Fruit fly (Drosophila melanogaster) whole organism, prepupa: ENCODE data around the gene CG9427.
A peak's percentile ranks its signal among the peaks of the same experiment; 100 is the strongest.

Experiments used
- Blimp-1 ChIP-seq: fragments of 200-800 bp; sonication (Bioruptor generic); optimal IDR thresholded peaks from 3 replicates; lab custom pipeline; 2017; ENCODE audit warnings: missing biosample characterization, missing genetic modification characterization, mild to moderate bottlenecking, moderate library complexity, missing genetic modification reagents
- CG10669 ChIP-seq: fragments of 200-800 bp; sonication (Bioruptor generic); optimal IDR thresholded peaks from 3 replicates; lab custom pipeline; 2018; ENCODE audit warnings: missing biosample characterization, mild to moderate bottlenecking, missing genetic modification characterization, moderate library complexity
- CG11294 ChIP-seq: fragments of 200-800 bp; sonication (Bioruptor generic); IDR thresholded peaks from 2 replicates; pipeline ENCODE4 v1.3.6; 2022; ENCODE audit warnings: missing biosample characterization, missing genetic modification characterization
- CG11762 ChIP-seq: fragments of 200-800 bp; sonication (Bioruptor generic); optimal IDR thresholded peaks from 3 replicates; lab custom pipeline; 2016; ENCODE audit warnings: missing biosample characterization, missing genetic modification characterization; ENCODE audit not compliant: insufficient read depth
- CG11902 ChIP-seq: fragments of 200-800 bp; sonication (Bioruptor generic); optimal IDR thresholded peaks from 3 replicates; lab custom pipeline; 2016; ENCODE audit warnings: missing biosample characterization, missing genetic modification characterization
- CG15336 ChIP-seq: fragments of 200-800 bp; sonication (Bioruptor generic); IDR thresholded peaks from 2 replicates; pipeline ENCODE4 v1.3.6; 2022; ENCODE audit warnings: missing biosample characterization, missing genetic modification characterization
- CG1621 ChIP-seq: fragments of 200-800 bp; sonication (Bioruptor generic); optimal IDR thresholded peaks from 3 replicates; lab custom pipeline; 2018; ENCODE audit warnings: missing biosample characterization, mild to moderate bottlenecking, missing genetic modification characterization
- CG16779 ChIP-seq: fragments of 200-800 bp; sonication (Bioruptor generic); optimal IDR thresholded peaks from 3 replicates; lab custom pipeline; 2017; ENCODE audit warnings: missing biosample characterization, mild to moderate bottlenecking, missing genetic modification characterization
- CG3032 ChIP-seq: fragments of 200-800 bp; optimal IDR thresholded peaks from 2 replicates; lab custom pipeline; 2019; ENCODE audit warnings: missing biosample characterization, mild to moderate bottlenecking, missing genetic modification characterization, moderate library complexity
- CG31627 ChIP-seq: fragments of 200-800 bp; sonication (Bioruptor generic); optimal IDR thresholded peaks from 3 replicates; lab custom pipeline; 2016; ENCODE audit warnings: missing biosample characterization, missing genetic modification characterization
- CG32006 ChIP-seq: fragments of 200-800 bp; sonication (Bioruptor generic); optimal IDR thresholded peaks from 3 replicates; lab custom pipeline; 2017; ENCODE audit warnings: missing biosample characterization, mild to moderate bottlenecking, missing genetic modification characterization
- CG34406 ChIP-seq: fragments of 200-800 bp; sonication (Bioruptor generic); optimal IDR thresholded peaks from 3 replicates; lab custom pipeline; 2016; ENCODE audit warnings: missing biosample characterization, missing genetic modification characterization
- CG3919 ChIP-seq: fragments of 200-800 bp; sonication (Bioruptor generic); optimal IDR thresholded peaks from 3 replicates; lab custom pipeline; 2016; ENCODE audit warnings: missing biosample characterization, missing genetic modification characterization
- CG6163 ChIP-seq: fragments of 200-800 bp; sonication (Bioruptor generic); IDR thresholded peaks from 3 replicates; pipeline ENCODE4 v1.3.6; 2022; ENCODE audit warnings: missing biosample characterization, missing genetic modification characterization
- CG6276 ChIP-seq: fragments of 200-800 bp; sonication (Bioruptor generic); optimal IDR thresholded peaks from 2 replicates; lab custom pipeline; 2017; ENCODE audit warnings: missing biosample characterization, mild to moderate bottlenecking, missing genetic modification characterization
- CG6792 ChIP-seq: fragments of 200-800 bp; sonication (Bioruptor generic); optimal IDR thresholded peaks from 3 replicates; lab custom pipeline; 2016; ENCODE audit warnings: missing biosample characterization, missing genetic modification characterization
- CG6808 ChIP-seq: fragments of 200-800 bp; sonication (Bioruptor generic); optimal IDR thresholded peaks from 3 replicates; lab custom pipeline; 2017; ENCODE audit warnings: missing biosample characterization, missing genetic modification characterization, mild to moderate bottlenecking, moderate library complexity, missing genetic modification reagents
- CG6854 ChIP-seq: fragments of 200-800 bp; sonication (Bioruptor generic); optimal IDR thresholded peaks from 2 replicates; lab custom pipeline; 2017; ENCODE audit warnings: missing biosample characterization, mild to moderate bottlenecking, missing genetic modification characterization
- CG7368 ChIP-seq: fragments of 200-800 bp; sonication (Bioruptor generic); optimal IDR thresholded peaks from 3 replicates; lab custom pipeline; 2016; ENCODE audit warnings: missing biosample characterization, missing genetic modification characterization
- CG8119 ChIP-seq: fragments of 200-800 bp; sonication (Bioruptor generic); IDR thresholded peaks from 3 replicates; pipeline ENCODE4 v1.3.6; 2022; ENCODE audit warnings: missing biosample characterization, missing genetic modification characterization
- CG8319 ChIP-seq: fragments of 200-800 bp; sonication (Bioruptor generic); optimal IDR thresholded peaks from 3 replicates; lab custom pipeline; 2016; ENCODE audit warnings: missing biosample characterization, missing genetic modification characterization
- CG8632 ChIP-seq: fragments of 200-800 bp; sonication (Bioruptor generic); optimal IDR thresholded peaks from 3 replicates; lab custom pipeline; 2016; ENCODE audit warnings: missing biosample characterization, missing genetic modification characterization
- CG9139 ChIP-seq: fragments of 200-800 bp; sonication (Bioruptor generic); optimal IDR thresholded peaks from 3 replicates; lab custom pipeline; 2017; ENCODE audit warnings: missing biosample characterization, mild to moderate bottlenecking, missing genetic modification characterization
- Eip75B ChIP-seq: fragments of 200-800 bp; sonication (Bioruptor generic); optimal IDR thresholded peaks from 3 replicates; lab custom pipeline; 2016; ENCODE audit warnings: missing biosample characterization, missing genetic modification characterization
- Eip93F ChIP-seq: fragments of 200-800 bp; sonication (Bioruptor generic); optimal IDR thresholded peaks from 2 replicates; lab custom pipeline; 2016; ENCODE audit warnings: missing biosample characterization, mild to moderate bottlenecking, missing genetic modification characterization
- Gug ChIP-seq: fragments of 200-800 bp; sonication (Bioruptor generic); IDR thresholded peaks from 2 replicates; pipeline ENCODE4 v1.3.6; 2022; ENCODE audit warnings: missing biosample characterization, missing genetic modification characterization
- Hr39 ChIP-seq: fragments of 200-800 bp; sonication (Bioruptor generic); optimal IDR thresholded peaks from 2 replicates; lab custom pipeline; 2016; ENCODE audit warnings: missing biosample characterization, missing genetic modification characterization
- Hr4 ChIP-seq: fragments of 200-800 bp; sonication (Bioruptor generic); optimal IDR thresholded peaks from 3 replicates; lab custom pipeline; 2016; ENCODE audit warnings: missing biosample characterization, missing genetic modification characterization
- Lpt ChIP-seq: fragments of 200-800 bp; sonication (Bioruptor generic); optimal IDR thresholded peaks from 3 replicates; lab custom pipeline; 2016; ENCODE audit warnings: missing biosample characterization, missing genetic modification characterization
- Met ChIP-seq: fragments of 200-800 bp; sonication (Bioruptor generic); optimal IDR thresholded peaks from 3 replicates; lab custom pipeline; 2016; ENCODE audit warnings: missing biosample characterization, missing genetic modification characterization
- Sox102F ChIP-seq: fragments of 200-800 bp; sonication (Bioruptor generic); optimal IDR thresholded peaks from 2 replicates; lab custom pipeline; 2016; ENCODE audit warnings: missing biosample characterization, mild to moderate bottlenecking, missing genetic modification characterization
- Sox14 ChIP-seq: fragments of 200-800 bp; sonication (Bioruptor generic); optimal IDR thresholded peaks from 3 replicates; lab custom pipeline; 2016; ENCODE audit warnings: missing biosample characterization, missing genetic modification characterization
- Sox15 ChIP-seq: fragments of 200-800 bp; sonication (Bioruptor generic); optimal IDR thresholded peaks from 3 replicates; lab custom pipeline; 2016; ENCODE audit warnings: missing biosample characterization, missing genetic modification characterization
- cyc ChIP-seq: fragments of 200-800 bp; sonication (Bioruptor generic); optimal IDR thresholded peaks from 3 replicates; lab custom pipeline; 2016; ENCODE audit warnings: missing biosample characterization, missing genetic modification characterization
- dac ChIP-seq: fragments of 200-800 bp; sonication (Bioruptor generic); optimal IDR thresholded peaks from 2 replicates; lab custom pipeline; 2017; ENCODE audit warnings: missing biosample characterization, mild to moderate bottlenecking, missing genetic modification characterization
- eg ChIP-seq: fragments of 200-800 bp; sonication (Bioruptor generic); IDR thresholded peaks from 3 replicates; pipeline ENCODE4 v1.3.6; 2022; ENCODE audit warnings: missing biosample characterization, missing genetic modification characterization
- esn ChIP-seq: fragments of 200-800 bp; sonication (Bioruptor generic); optimal IDR thresholded peaks from 2 replicates; lab custom pipeline; 2016; ENCODE audit warnings: missing biosample characterization, mild to moderate bottlenecking, missing genetic modification characterization, moderate library complexity
- fd59A ChIP-seq: fragments of 200-800 bp; sonication (Bioruptor generic); optimal IDR thresholded peaks from 2 replicates; lab custom pipeline; 2017; ENCODE audit warnings: missing biosample characterization, mild to moderate bottlenecking, missing genetic modification characterization, missing genetic modification reagents
- fd85E ChIP-seq: fragments of 200-800 bp; sonication (Bioruptor generic); optimal IDR thresholded peaks from 3 replicates; lab custom pipeline; 2016; ENCODE audit warnings: missing biosample characterization, missing genetic modification characterization
- fkh ChIP-seq: fragments of 200-800 bp; sonication (Bioruptor generic); optimal IDR thresholded peaks from 3 replicates; lab custom pipeline; 2017; ENCODE audit warnings: missing biosample characterization, mild to moderate bottlenecking, missing genetic modification characterization, moderate library complexity
- net ChIP-seq: fragments of 200-800 bp; sonication (Bioruptor generic); optimal IDR thresholded peaks from 3 replicates; lab custom pipeline; 2016; ENCODE audit warnings: missing biosample characterization, missing genetic modification characterization
- salr ChIP-seq, 2 experiments: fragments of 200-800 bp; sonication (Bioruptor generic); optimal IDR thresholded peaks; 3 replicates each; lab custom pipeline; 2016 to 2018; ENCODE audit warnings: missing biosample characterization in 2 of 2, missing genetic modification characterization in 2 of 2, mild to moderate bottlenecking in 1 of 2
- spab ChIP-seq: fragments of 200-800 bp; sonication (Bioruptor generic); optimal IDR thresholded peaks from 2 replicates; lab custom pipeline; 2017; ENCODE audit warnings: missing biosample characterization, mild to moderate bottlenecking, missing genetic modification characterization, missing genetic modification reagents
- ss ChIP-seq, 2 experiments: fragments of 200-800 bp; sonication (Bioruptor generic); optimal IDR thresholded peaks; 2 replicates in 1 of 2; 3 replicates in 1 of 2; lab custom pipeline; 2017 to 2018; ENCODE audit warnings: mild to moderate bottlenecking in 2 of 2, missing biosample characterization in 2 of 2, missing genetic modification characterization in 2 of 2, moderate library complexity in 1 of 2
- svp ChIP-seq: fragments of 200-800 bp; sonication (Bioruptor generic); peaks from one replicate; lab custom pipeline; 2016; ENCODE audit warnings: missing biosample characterization, missing genetic modification characterization
- topi ChIP-seq: fragments of 200-800 bp; sonication (Bioruptor generic); optimal IDR thresholded peaks from 3 replicates; lab custom pipeline; 2016; ENCODE audit warnings: missing biosample characterization, missing genetic modification characterization
- vri ChIP-seq: fragments of 200-800 bp; sonication (Bioruptor generic); optimal IDR thresholded peaks from 3 replicates; lab custom pipeline; 2016; ENCODE audit warnings: missing biosample characterization, mild to moderate bottlenecking, missing genetic modification characterization

CG9427 gene

dm6 chr3R:9590952-9591532, 35.7 kb downstream of the CG9427 start, which contains the start of the genes bocks and CG8312 (continued):
- TF ChIP-seq esn (GFP tag; lab: Kevin White, UChicago) (peak; percentile 37), Sox14 (peak; percentile 53), svp (no peak), salr (GFP tag; optimal IDR thresholded peaks at IDR 0.05; lab: Kevin White, UChicago) (no peak), Blimp-1 (no peak), Eip75B (no peak), fkh (GFP tag; lab: Kevin White, UChicago) (peak; percentile 66), cyc (GFP tag; lab: Kevin White, UChicago) (peak; percentile 12)

- TF ChIP-seq CG8319 (GFP tag; lab: Kevin White, UChicago), result no peak
- TF ChIP-seq topi (GFP tag; lab: Kevin White, UChicago), result peak; percentile 42
- TF ChIP-seq CG3032 (tag; lab: Kevin White, UChicago), result peak; percentile 59
- TF ChIP-seq Sox102F (GFP tag; lab: Kevin White, UChicago), result no peak
- TF ChIP-seq Blimp-1, result no peak
- TF ChIP-seq Gug (GFP tag; lab: Robert Waterston, UW), result no peak
- TF ChIP-seq CG10669 (GFP tag; lab: Kevin White, UChicago), result no peak
- no peak for TF ChIP-seq fd59A
- TF ChIP-seq Met (GFP tag; lab: Kevin White, UChicago), result no peak
- TF ChIP-seq ss (GFP tag; optimal IDR thresholded peaks at IDR 0.05; lab: Kevin White, UChicago), result no peak
- TF ChIP-seq Hr39 (GFP tag; lab: Kevin White, UChicago), result peak; percentile 69
- no peak for TF ChIP-seq CG6808
- TF ChIP-seq Sox14, result peak; percentile 62
- no peak for TF ChIP-seq Lpt (GFP tag; lab: Kevin White, UChicago)
- no peak for TF ChIP-seq svp
- TF ChIP-seq CG7368, result no peak
- TF ChIP-seq fd85E (GFP tag; lab: Kevin White, UChicago), result no peak
- TF ChIP-seq vri (GFP tag; lab: Kevin White, UChicago), result peak; percentile 42
- TF ChIP-seq salr (GFP tag; optimal IDR thresholded peaks at IDR 0.05; lab: Kevin White, UChicago), result no peak
- peak; percentile 69 for TF ChIP-seq Eip75B
- no peak for TF ChIP-seq spab (GFP tag; lab: Kevin White, UChicago)
- TF ChIP-seq fkh (GFP tag; lab: Kevin White, UChicago), result no peak
- TF ChIP-seq CG16779 (tag; lab: Kevin White, UChicago), result no peak
- no peak for TF ChIP-seq CG34406 (GFP tag; lab: Kevin White, UChicago)
- no peak for TF ChIP-seq dac (GFP tag; lab: Kevin White, UChicago)
- peak; percentile 10; the same call in 1 of the 2 replicates for TF ChIP-seq CG15336 (GFP tag; lab: Robert Waterston, UW)
- peak; percentile 61 for TF ChIP-seq esn (GFP tag; lab: Kevin White, UChicago)
- no peak for TF ChIP-seq Sox15 (GFP tag; lab: Kevin White, UChicago)
- no peak for TF ChIP-seq CG8119
- no peak for TF ChIP-seq CG9139 (GFP tag; lab: Kevin White, UChicago)
- TF ChIP-seq Hr4, result peak; percentile 48
- peak; percentile 30; the same call in 1 of the 3 replicates for TF ChIP-seq CG6163 (GFP tag; lab: Robert Waterston, UW)
- TF ChIP-seq cyc (GFP tag; lab: Kevin White, UChicago), result peak; percentile 29
- TF ChIP-seq CG6854 (GFP tag; lab: Kevin White, UChicago), result peak; percentile 28
- TF ChIP-seq CG6276, result no peak
- TF ChIP-seq CG11294, result no peak
- peak; percentile 66 for TF ChIP-seq CG31627
- peak; percentile 23 for TF ChIP-seq net (GFP tag; lab: Kevin White, UChicago)
- TF ChIP-seq CG11762 (GFP tag; lab: Kevin White, UChicago), result no peak
- no peak for TF ChIP-seq CG32006
- no peak for TF ChIP-seq CG1621 (tag; lab: Kevin White, UChicago)
- no peak for TF ChIP-seq CG8632
- peak; percentile 36 for TF ChIP-seq CG3919 (GFP tag; lab: Kevin White, UChicago)
- TF ChIP-seq Eip93F (GFP tag; lab: Kevin White, UChicago), result peak; percentile 4
- no peak for TF ChIP-seq CG6792
- peak; percentile 62; the same call in 2 of the 3 replicates for TF ChIP-seq eg (GFP tag; lab: Robert Waterston, UW)
- no peak for TF ChIP-seq CG11902 (GFP tag; lab: Kevin White, UChicago)
Measured at dm6 chr3R:9586663-9587248, 40.0 kb downstream of the CG9427 start, which contains the start of gene P58IPK. P58IPK (plus strand) TSS chr3R:9586942.
